Fruit fly (Drosophila melanogaster): ENCODE data around the gene Ctps.

The Ctps gene

dm6 chr3L:15136659-15137572 is 39.2 kb downstream of the Ctps start, which contains the start of gene CG12316 (continued):
- TF ChIP-seq B-H2 (GFP tag; optimal IDR thresholded peaks at IDR 0.05) (peak; percentile 90), Med (GFP tag) (peak; percentile 99), sc (optimal IDR thresholded peaks at IDR 0.05) (no peak), sc (GFP tag; optimal IDR thresholded peaks at IDR 0.05) (peak; percentile 82), B-H1 (GFP tag; IDR thresholded peaks at IDR 0.05) (peak; percentile 50; the same call in 2 of the 3 replicates), en (GFP tag; optimal IDR thresholded peaks at IDR 0.05) (peak; percentile 85), ro (GFP tag; IDR thresholded peaks at IDR 0.05) (0 out of 2 replicates have a peak, but pooled peaks have one; percentile 17), amos (GFP tag; IDR thresholded peaks at IDR 0.05; ENCODE audit: partially characterized antibody) (peak; percentile 76), sima (GFP tag; optimal IDR thresholded peaks at IDR 0.05) (peak; percentile 84), Rx (GFP tag; IDR thresholded peaks at IDR 0.05) (peak; percentile 80), CG12659 (GFP tag; optimal IDR thresholded peaks at IDR 0.05) (peak; percentile 92), btn (GFP tag; optimal IDR thresholded peaks at IDR 0.05) (peak; percentile 87), CG9609 (GFP tag; optimal IDR thresholded peaks at IDR 0.05) (peak; percentile 93), Atf3 (GFP tag; optimal IDR thresholded peaks at IDR 0.05) (peak; percentile 92), Dp (GFP tag; optimal IDR thresholded peaks at IDR 0.05) (peak; percentile 76), h (optimal IDR thresholded peaks at IDR 0.05) (no peak), CG3281 (GFP tag; optimal IDR thresholded peaks at IDR 0.05) (peak; percentile 91), NC2β (GFP tag; optimal IDR thresholded peaks at IDR 0.05) (peak; percentile 83), CG1233 (GFP tag; optimal IDR thresholded peaks at IDR 0.05) (peak; percentile 91), dm (GFP tag; optimal IDR thresholded peaks at IDR 0.05) (peak; percentile 88), CG3838 (GFP tag; optimal IDR thresholded peaks at IDR 0.05) (peak; percentile 61), CG10209 (GFP tag; optimal IDR thresholded peaks at IDR 0.05) (peak; percentile 90), CG4328 (GFP tag; optimal IDR thresholded peaks at IDR 0.05) (peak; percentile 94), CG12942 (GFP tag; optimal IDR thresholded peaks at IDR 0.05) (peak; percentile 81), Awh (GFP tag; IDR thresholded peaks at IDR 0.05) (peak; percentile 85), tap (tag; optimal IDR thresholded peaks at IDR 0.05) (peak; percentile 85), CG17568 (GFP tag; optimal IDR thresholded peaks at IDR 0.05) (no peak), slp2 (GFP tag; optimal IDR thresholded peaks at IDR 0.05) (peak; percentile 89), CG13424 (tag; optimal IDR thresholded peaks at IDR 0.05) (peak; percentile 93), CG15479 (GFP tag; optimal IDR thresholded peaks at IDR 0.05) (peak; percentile 30), CG3407 (GFP tag; optimal IDR thresholded peaks at IDR 0.05) (peak; percentile 85), CG31388 (GFP tag; optimal IDR thresholded peaks at IDR 0.05) (peak; percentile 15), CG2678 (tag; optimal IDR thresholded peaks at IDR 0.05) (peak; percentile 94), zfh1 (GFP tag; IDR thresholded peaks at IDR 0.05) (peak; percentile 94), hbn (GFP tag; IDR thresholded peaks at IDR 0.05; ENCODE audit: partially characterized antibody) (peak; percentile 83), D19B (GFP tag; optimal IDR thresholded peaks at IDR 0.05) (peak; percentile 74), dmrt99B (tag; optimal IDR thresholded peaks at IDR 0.05) (peak; percentile 91), Dbx (GFP tag; IDR thresholded peaks at IDR 0.05) (peak; percentile 79), Fer2 (tag; optimal IDR thresholded peaks at IDR 0.05) (peak; percentile 81), CrebB (tag; optimal IDR thresholded peaks at IDR 0.05) (peak; percentile 92), CG4820 (GFP tag; optimal IDR thresholded peaks at IDR 0.05) (peak; percentile 100), eve (GFP tag; optimal IDR thresholded peaks at IDR 0.05) (no peak), fru (optimal IDR thresholded peaks at IDR 0.05) (no peak), C15 (GFP tag; IDR thresholded peaks at IDR 0.05) (no peak), CG16813 (GFP tag; IDR thresholded peaks at IDR 0.05; ENCODE audit: partially characterized antibody) (peak; percentile 80), knrl (GFP tag; IDR thresholded peaks at IDR 0.05; ENCODE audit: partially characterized antibody) (peak; percentile 70), CG11696 (GFP tag; IDR thresholded peaks at IDR 0.05) (peak; percentile 45), CG6175 (GFP tag; IDR thresholded peaks at IDR 0.05) (peak; percentile 61; the same call in 1 of the 3 replicates), CG1792 (GFP tag; optimal IDR thresholded peaks at IDR 0.05) (peak; percentile 84)

Data from whole organism, embryonic.